Fruit fly (Drosophila melanogaster) S2 (cell line): ENCODE data around the gene CG33110.

Source experiments
- CG8478 ChIP-seq: fragments of >200 bp; optimal IDR thresholded peaks from 2 replicates; lab custom pipeline; 2018
- CTCF ChIP-seq, 2 experiments: fragments of >200 bp; optimal IDR thresholded peaks; 2 replicates each; lab custom pipeline; 2018

DNA sequence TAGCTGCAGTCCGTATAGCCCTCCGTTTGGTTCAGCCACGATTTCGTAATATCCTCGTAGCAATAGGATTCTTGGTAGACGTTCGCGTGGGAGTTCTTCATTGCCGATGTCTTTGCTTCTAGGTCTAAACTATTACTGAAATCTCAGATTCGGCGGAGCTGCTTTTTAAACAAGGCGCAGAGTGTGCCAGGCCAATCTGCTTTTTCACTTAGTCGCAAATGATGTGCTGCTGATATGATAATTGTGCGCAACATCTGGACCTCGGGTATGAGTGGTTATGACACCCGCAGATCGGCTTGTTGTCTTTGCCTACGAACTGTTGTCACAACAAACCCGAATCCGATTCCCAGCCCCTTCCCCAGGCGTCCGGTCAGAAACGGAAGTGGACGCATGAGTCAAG is 16.5 kb downstream of the CG33110 start, which contains the start of gene btn:
- TF ChIP-seq CG8478 (lab: Kevin White, UChicago) (no peak), CTCF (optimal IDR thresholded peaks at IDR 0.05; lab: Kevin White, UChicago) (no peak)
